Worm (Caenorhabditis elegans): ENCODE data around the gene pdha-1.

Gene pdha-1

ce11 chrII:8039416-8039815 is 26.7 kb upstream of the pdha-1 start, which contains the start of the genes ubh-4 and algn-6 (continued):
- TF ChIP-seq hrde-1 (tag; optimal IDR thresholded peaks at IDR 0.05; ENCODE audit: borderline replicate concordance) = no peak
- no peak for TF ChIP-seq ztf-22 (GFP tag; optimal IDR thresholded peaks at IDR 0.05)
- no peak for TF ChIP-seq B0019.2 (GFP tag; conservative IDR thresholded peaks at IDR 0.05)
- no peak for TF ChIP-seq T26A5.8 (tag; optimal IDR thresholded peaks at IDR 0.05)
- TF ChIP-seq unc-62 (GFP tag; optimal IDR thresholded peaks at IDR 0.05) = no peak
- no peak for TF ChIP-seq F39B2.1 (GFP tag; IDR thresholded peaks at IDR 0.05)
- TF ChIP-seq mcd-1 (GFP tag; IDR thresholded peaks at IDR 0.05) = peak; percentile 89
- no peak for TF ChIP-seq sea-2 (GFP tag; IDR thresholded peaks at IDR 0.05)
- no peak for TF ChIP-seq hlh-12 (tag; optimal IDR thresholded peaks at IDR 0.05)
- TF ChIP-seq nfya-2 (GFP tag; IDR thresholded peaks at IDR 0.05) = no peak
- peak in 1 of 2 experiments; percentile 1 for TF ChIP-seq rec-8 (tag; optimal IDR thresholded peaks at IDR 0.05)
- TF ChIP-seq lin-40 (tag; optimal IDR thresholded peaks at IDR 0.05) = peak; percentile 16
- TF ChIP-seq mxl-1 (tag; optimal IDR thresholded peaks at IDR 0.05) = no peak
- no peak for TF ChIP-seq atf-7 (tag; optimal IDR thresholded peaks at IDR 0.05)
- no peak for TF ChIP-seq gei-17 (GFP tag; optimal IDR thresholded peaks at IDR 0.05)
- TF ChIP-seq zim-3 (tag; optimal IDR thresholded peaks at IDR 0.05) = no peak
- TF ChIP-seq bed-1 (GFP tag; IDR thresholded peaks at IDR 0.05) = no peak
- TF ChIP-seq F33H1.4 (GFP tag; IDR thresholded peaks at IDR 0.05) = peak; percentile 24; the same call in 1 of the 2 replicates
- TF ChIP-seq pbrm-1 (GFP tag; IDR thresholded peaks at IDR 0.05) = peak; percentile 60; the same call in 1 of the 2 replicates
- TF ChIP-seq madf-8 (GFP tag; conservative IDR thresholded peaks at IDR 0.05) = peak; percentile 32; the same call in 1 of the 2 replicates
- TF ChIP-seq hsf-1 (GFP tag; IDR thresholded peaks at IDR 0.05) = no peak
- TF ChIP-seq madf-10 (tag; optimal IDR thresholded peaks at IDR 0.05) = peak; percentile 32
- no peak for TF ChIP-seq sdz-38 (tag; optimal IDR thresholded peaks at IDR 0.05)
- TF ChIP-seq sptf-2 (GFP tag; optimal IDR thresholded peaks at IDR 0.05) = no peak
- no peak for TF ChIP-seq fkh-3 (tag; optimal IDR thresholded peaks at IDR 0.05)
- TF ChIP-seq lsl-1 (GFP tag; optimal IDR thresholded peaks at IDR 0.05) = peak; percentile 87
- peak; percentile 61 for TF ChIP-seq madf-6 (GFP tag; IDR thresholded peaks at IDR 0.05)
- 0 out of 2 replicates have a peak, but pooled peaks have one; percentile 24 for TF ChIP-seq rcor-1 (GFP tag; IDR thresholded peaks at IDR 0.05)
- no peak for TF ChIP-seq F10E7.11 (tag; optimal IDR thresholded peaks at IDR 0.05)
- no peak for TF ChIP-seq lag-1 (GFP tag; IDR thresholded peaks at IDR 0.05)
- TF ChIP-seq dox-1 (GFP tag; IDR thresholded peaks at IDR 0.05) = peak; percentile 86; the same call in 1 of the 2 replicates
- no peak for TF ChIP-seq somi-1 (GFP tag; optimal IDR thresholded peaks at IDR 0.05)
- TF ChIP-seq him-1 (tag; optimal IDR thresholded peaks at IDR 0.05) = no peak
- TF ChIP-seq attf-6 (GFP tag; IDR thresholded peaks at IDR 0.05) = no peak
- TF ChIP-seq Y53F4B.3 (GFP tag; IDR thresholded peaks at IDR 0.05) = no peak
- peak; percentile 51 for TF ChIP-seq nhr-80 (tag; optimal IDR thresholded peaks at IDR 0.05)
- peak; percentile 78 for TF ChIP-seq attf-3 (GFP tag; conservative IDR thresholded peaks at IDR 0.05)
- TF ChIP-seq B0336.3 (GFP tag; IDR thresholded peaks at IDR 0.05) = no peak
- peak; percentile 43 for TF ChIP-seq K12H6.12 (tag; optimal IDR thresholded peaks at IDR 0.05)
- no peak for TF ChIP-seq mel-28 (tag; optimal IDR thresholded peaks at IDR 0.05; ENCODE audit: borderline replicate concordance)
- TF ChIP-seq Y53G8AR.9 (GFP tag; conservative IDR thresholded peaks at IDR 0.05) = no peak
- TF ChIP-seq ama-1 (optimal IDR thresholded peaks at IDR 0.05) = no peak
- no peak for TF ChIP-seq ama-1 (GFP tag; optimal IDR thresholded peaks at IDR 0.05)
- TF ChIP-seq repo-1 (tag; optimal IDR thresholded peaks at IDR 0.05) = no peak
- TF ChIP-seq madf-3 (GFP tag; IDR thresholded peaks at IDR 0.05) = peak; percentile 61; the same call in 1 of the 2 replicates
- TF ChIP-seq unc-130 (GFP tag; optimal IDR thresholded peaks at IDR 0.05) = peak; percentile 89
- TF ChIP-seq ztf-25 (GFP tag; IDR thresholded peaks at IDR 0.05) = 0 out of 2 replicates have a peak, but pooled peaks have one; percentile 29
- peak; percentile 44 for TF ChIP-seq tbp1 (GFP tag; optimal IDR thresholded peaks at IDR 0.05)
- no peak for TF ChIP-seq hlh-26 (GFP tag; conservative IDR thresholded peaks at IDR 0.05)
- TF ChIP-seq Y56A3A.18 (GFP tag; IDR thresholded peaks at IDR 0.05) = no peak
